Worm (Caenorhabditis elegans): ENCODE measurements around the gene sumv-1.
"Not testable (repeated sequence)": the region's sequence is repeated elsewhere in the genome, so short reads cannot be mapped to it uniquely, and the experiment has no call there.

ce11 chrIII:5211137-5211648 is 42.8 kb downstream of the sumv-1 start:
- TF ChIP-seq lin-39 (tag; optimal IDR thresholded peaks at IDR 0.05) (peak; percentile 25), jun-1 (tag; optimal IDR thresholded peaks at IDR 0.05) (peak; percentile 1), lsy-12 (tag; optimal IDR thresholded peaks at IDR 0.05) (peak; percentile 59)
- TF ChIP-seq nhr-77 (tag; optimal IDR thresholded peaks at IDR 0.05); skn-1 (tag; optimal IDR thresholded peaks at IDR 0.05); tbx-2 (tag; optimal IDR thresholded peaks at IDR 0.05); ama-1 (optimal IDR thresholded peaks at IDR 0.05); unc-62 (GFP tag; optimal IDR thresholded peaks at IDR 0.05); nhr-28 (tag; optimal IDR thresholded peaks at IDR 0.05); ceh-9 (tag; optimal IDR thresholded peaks at IDR 0.05); fkh-10 (GFP tag; optimal IDR thresholded peaks at IDR 0.05); aly-2 (tag; optimal IDR thresholded peaks at IDR 0.05); elt-1 (tag; optimal IDR thresholded peaks at IDR 0.05); zag-1 (tag; optimal IDR thresholded peaks at IDR 0.05): not testable (repeated sequence)
